Worm (Caenorhabditis elegans) whole organism, L3 larva: ENCODE measurements around the gene F53F1.4.

ENCODE experiments used
- ama-1 ChIP-seq: fragments of 150-350 bp; optimal IDR thresholded peaks from 2 replicates; lab custom pipeline; 2018
- ceh-16 ChIP-seq: sonication (generic microtip); optimal IDR thresholded peaks from 2 replicates; lab custom pipeline; 2017; ENCODE audit warnings: missing biosample characterization, missing genetic modification characterization
- ceh-9 ChIP-seq: sonication (generic microtip); optimal IDR thresholded peaks from 2 replicates; lab custom pipeline; 2018; ENCODE audit warnings: missing biosample characterization, missing genetic modification characterization
- fos-1 ChIP-seq: fragments of 150-350 bp; optimal IDR thresholded peaks from 2 replicates; lab custom pipeline; 2014; ENCODE audit warnings: missing biosample characterization, missing genetic modification characterization
- lin-39 ChIP-seq: fragments of 150-350 bp; optimal IDR thresholded peaks from 2 replicates; lab custom pipeline; 2018; ENCODE audit warnings: missing biosample characterization, missing genetic modification reagents, missing genetic modification characterization
- mdl-1 ChIP-seq: fragments of 150-350 bp; optimal IDR thresholded peaks from 2 replicates; lab custom pipeline; 2014; ENCODE audit warnings: missing biosample characterization, missing genetic modification characterization
- snpc-4 ChIP-seq: fragments of 150-350 bp; optimal IDR thresholded peaks from 2 replicates; lab custom pipeline; 2014; ENCODE audit warnings: missing biosample characterization, missing genetic modification characterization
- zag-1 ChIP-seq: fragments of 150-350 bp; optimal IDR thresholded peaks from 2 replicates; lab custom pipeline; 2014; ENCODE audit warnings: missing biosample characterization, missing genetic modification characterization

ce11 chrV:13366488-13366887 lies 44.4 kb upstream of the F53F1.4 start:
- no peak for TF ChIP-seq ceh-9 (tag; lab: Kevin White, UChicago)
- TF ChIP-seq fos-1 (tag; lab: Kevin White, UChicago) = no peak
- no peak for TF ChIP-seq snpc-4 (tag; lab: Kevin White, UChicago)
- no peak for TF ChIP-seq ceh-16 (tag; lab: Kevin White, UChicago)
- TF ChIP-seq lin-39 (tag; lab: Kevin White, UChicago) = no peak
- TF ChIP-seq ama-1 (lab: Kevin White, UChicago) = no peak
- TF ChIP-seq mdl-1 (tag; lab: Kevin White, UChicago) = no peak
- no peak for TF ChIP-seq zag-1 (tag; lab: Kevin White, UChicago)
